Worm (Caenorhabditis elegans): ENCODE measurements around the gene amph-1.

DNA sequence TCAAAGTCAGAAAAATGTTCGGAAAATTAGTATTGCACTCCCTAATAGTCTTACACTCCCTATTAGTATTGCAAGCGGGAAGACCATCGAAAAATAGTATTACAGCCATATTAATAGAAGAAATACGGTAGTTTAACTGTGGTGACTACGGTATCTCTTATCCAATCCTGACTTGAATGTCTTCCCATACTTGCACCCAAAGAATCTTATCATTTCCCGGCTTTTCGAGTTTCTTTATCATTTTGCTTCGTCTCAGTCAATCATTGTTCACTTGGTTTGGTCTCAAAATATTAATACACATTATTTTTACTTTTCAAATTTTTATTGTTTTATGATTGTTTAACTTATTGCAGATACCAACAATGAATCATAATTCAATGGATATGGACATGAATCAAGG is 5.5 kb upstream of the amph-1 start, which contains the start of gene F58G6.3:
- TF ChIP-seq F33H1.4 (GFP tag; IDR thresholded peaks at IDR 0.05) = no peak
- no peak for TF ChIP-seq snpc-1.3 (tag; optimal IDR thresholded peaks at IDR 0.05; ENCODE audit: insufficient read depth)
- TF ChIP-seq F10E7.11 (tag; optimal IDR thresholded peaks at IDR 0.05) = no peak
- TF ChIP-seq F22D6.2 (tag; optimal IDR thresholded peaks at IDR 0.05) = no peak
- TF ChIP-seq F57A8.1 (GFP tag; optimal IDR thresholded peaks at IDR 0.05) = no peak

Data from whole organism, young adult.